Fruit fly (Drosophila melanogaster): ENCODE measurements around the gene CG46466.

The CG46466 gene

dm6 chr4:670905-671419 lies 8.0 kb upstream of the CG46466 start, which contains the start of gene CG11360 (continued):
- TF ChIP-seq CG14860 (GFP tag; IDR thresholded peaks at IDR 0.05; ENCODE audit: partially characterized antibody) (no peak), HmgD (GFP tag; optimal IDR thresholded peaks at IDR 0.05) (peak; percentile 19), zen2 (GFP tag; IDR thresholded peaks at IDR 0.05; ENCODE audit: partially characterized antibody) (no peak), Lhr (GFP tag; optimal IDR thresholded peaks at IDR 0.05) (peak; percentile 23), trh (GFP tag; optimal IDR thresholded peaks at IDR 0.05) (no peak), CG9876 (GFP tag; optimal IDR thresholded peaks at IDR 0.05) (no peak), CG13424 (tag; optimal IDR thresholded peaks at IDR 0.05) (peak; percentile 9), YL-1 (GFP tag; optimal IDR thresholded peaks at IDR 0.05) (peak; percentile 15), CG17359 (tag; optimal IDR thresholded peaks at IDR 0.05) (no peak), Doc2 (GFP tag; IDR thresholded peaks at IDR 0.05) (no peak), CG10267 (tag; optimal IDR thresholded peaks at IDR 0.05) (peak; percentile 4), CG14710 (tag; optimal IDR thresholded peaks at IDR 0.05) (peak; percentile 54), CG13296 (GFP tag; optimal IDR thresholded peaks at IDR 0.05) (no peak), lola (GFP tag; optimal IDR thresholded peaks at IDR 0.05) (peak in 1 of 3 experiments; percentile 76), CG7839 (tag; optimal IDR thresholded peaks at IDR 0.05) (no peak), PHDP (tag; optimal IDR thresholded peaks at IDR 0.05) (no peak), D (optimal IDR thresholded peaks at IDR 0.05) (no peak), D (GFP tag; optimal IDR thresholded peaks at IDR 0.05) (no peak), luna (GFP tag; optimal IDR thresholded peaks at IDR 0.05) (no peak), cad (GFP tag; optimal IDR thresholded peaks at IDR 0.05) (no peak), phol (tag; optimal IDR thresholded peaks at IDR 0.05) (peak; percentile 51), Vsx1 (GFP tag; optimal IDR thresholded peaks at IDR 0.05) (no peak), fru (optimal IDR thresholded peaks at IDR 0.05) (no peak), bsh (GFP tag; optimal IDR thresholded peaks at IDR 0.05) (no peak), Drgx (GFP tag; IDR thresholded peaks at IDR 0.05) (no peak), ase (GFP tag; IDR thresholded peaks at IDR 0.05) (no peak), mld (GFP tag; IDR thresholded peaks at IDR 0.05; ENCODE audit: partially characterized antibody) (0 out of 3 replicates have a peak, but pooled peaks have one; percentile 16), stwl (tag; optimal IDR thresholded peaks at IDR 0.05) (peak; percentile 11), slp2 (GFP tag; optimal IDR thresholded peaks at IDR 0.05) (no peak), CG9817 (tag; optimal IDR thresholded peaks at IDR 0.05) (no peak), CG11560 (tag; IDR thresholded peaks at IDR 0.05) (no peak), CG14667 (GFP tag; IDR thresholded peaks at IDR 0.05) (no peak), chinmo (GFP tag; IDR thresholded peaks at IDR 0.05; ENCODE audit: partially characterized antibody) (no peak), HHEX (GFP tag; optimal IDR thresholded peaks at IDR 0.05) (no peak), B-H1 (GFP tag; IDR thresholded peaks at IDR 0.05) (no peak), CG10431 (GFP tag; optimal IDR thresholded peaks at IDR 0.05) (no peak), run (tag; optimal IDR thresholded peaks at IDR 0.05) (no peak), amos (GFP tag; IDR thresholded peaks at IDR 0.05; ENCODE audit: partially characterized antibody) (no peak; the same call in 1 of the 2 replicates), CG7556 (GFP tag; optimal IDR thresholded peaks at IDR 0.05) (no peak), CG10462 (GFP tag; optimal IDR thresholded peaks at IDR 0.05) (no peak), CG17385 (GFP tag; optimal IDR thresholded peaks at IDR 0.05) (no peak), CG11696 (GFP tag; IDR thresholded peaks at IDR 0.05) (no peak), ci (GFP tag; IDR thresholded peaks at IDR 0.05) (no peak), eve (GFP tag; optimal IDR thresholded peaks at IDR 0.05) (peak in 1 of 2 experiments; percentile 60), mirr (GFP tag; optimal IDR thresholded peaks at IDR 0.05) (no peak), Hr39 (optimal IDR thresholded peaks at IDR 0.05) (no peak), lilli (GFP tag; optimal IDR thresholded peaks at IDR 0.05) (peak; percentile 3), CG8089 (GFP tag; optimal IDR thresholded peaks at IDR 0.05) (peak; percentile 26), nmo (GFP tag; optimal IDR thresholded peaks at IDR 0.05) (peak; percentile 67), chn (GFP tag; optimal IDR thresholded peaks at IDR 0.05) (no peak), Sry-β (GFP tag; optimal IDR thresholded peaks at IDR 0.05) (peak; percentile 20)

All from whole organism, embryonic.